Fruit fly (Drosophila melanogaster): Measurements from ENCODE around the gene CG13712.

CG13712 gene

DNA sequence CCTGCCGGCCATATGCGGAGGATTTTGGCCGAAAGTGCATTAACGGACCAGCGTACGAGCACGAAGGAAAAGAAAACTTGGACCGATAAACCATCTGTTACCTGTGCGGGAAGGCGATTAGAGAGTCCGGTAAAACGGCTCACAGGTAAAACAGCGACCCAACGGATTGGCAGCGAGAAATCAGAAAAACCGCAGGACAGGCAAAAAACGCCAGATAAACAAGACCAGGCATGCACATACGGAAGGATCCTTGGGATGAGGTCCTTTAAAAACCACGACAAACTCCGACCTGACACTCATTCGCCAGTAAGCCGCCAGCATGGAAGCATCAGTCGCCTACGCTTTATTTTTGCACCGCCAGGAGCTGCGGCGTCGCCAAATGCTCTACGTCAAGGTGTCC is 32.2 kb downstream of the CG13712 start, which contains the start of gene CG34266:
CG34266 (plus strand) TSS at position 301 of the 400 bp plus-strand sequence.
- no peak for TF ChIP-seq noc (tag; optimal IDR thresholded peaks at IDR 0.05)

DNA sequence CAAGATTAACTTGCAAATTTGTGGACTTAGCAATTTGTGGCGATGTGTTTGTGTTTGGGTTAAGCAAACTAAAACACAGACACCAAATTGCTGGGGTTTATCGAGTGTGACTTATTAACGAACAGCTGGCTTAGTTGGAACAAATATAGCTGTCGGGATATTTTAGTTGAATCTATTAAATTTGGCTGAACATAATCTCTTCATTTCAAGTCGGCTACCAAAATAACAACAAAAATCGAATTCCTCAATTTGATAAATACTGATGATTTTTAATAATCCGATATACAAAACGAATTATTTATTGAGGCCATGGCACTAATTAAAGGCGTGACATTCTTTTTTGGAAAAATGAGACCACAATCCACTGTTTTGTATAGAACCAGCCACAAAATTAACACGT is 42.4 kb downstream of the CG13712 start, which contains the start of gene CG32236:
CG32236 (minus strand) TSS at position 101 of the 400 bp plus-strand sequence.
- TF ChIP-seq noc (tag; optimal IDR thresholded peaks at IDR 0.05): no peak
